Worm (Caenorhabditis elegans): Measurements from ENCODE around the gene M03E7.2.

DNA sequence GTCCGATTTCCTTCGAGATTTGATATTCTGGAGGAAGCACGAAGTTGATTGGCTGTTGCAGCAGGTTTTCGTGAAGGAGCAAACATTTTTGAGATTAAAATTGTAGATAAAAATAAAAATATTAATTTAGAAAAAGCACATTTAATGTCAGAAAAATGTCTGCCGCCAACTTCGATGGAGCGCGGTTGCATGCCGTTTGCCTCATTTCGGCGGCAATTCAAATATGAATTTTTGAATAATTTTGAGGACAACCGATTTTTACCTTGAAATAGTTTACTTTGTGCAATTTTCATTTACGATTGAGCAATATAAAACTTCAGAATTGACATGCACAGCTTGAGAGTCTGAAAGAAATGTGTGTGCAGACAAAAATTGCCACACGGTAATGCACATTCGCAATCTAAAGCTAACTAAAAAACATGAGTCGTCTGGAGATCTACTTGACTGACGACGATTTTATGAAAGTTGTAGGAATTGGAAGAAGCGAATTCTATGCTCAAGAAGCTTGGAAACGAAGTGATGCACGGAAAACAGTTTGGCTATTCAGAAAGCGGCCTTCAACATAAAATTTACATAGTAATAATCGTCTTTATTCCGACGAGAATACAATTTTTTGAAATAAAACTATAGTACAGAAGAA lies 20.9 kb upstream of the M03E7.2 start, which contains the start of gene zhit-1:
- TF ChIP-seq him-1 (tag; optimal IDR thresholded peaks at IDR 0.05): no peak
- no peak for TF ChIP-seq dao-5 (tag; optimal IDR thresholded peaks at IDR 0.05)
- TF ChIP-seq W03F9.2 (tag; optimal IDR thresholded peaks at IDR 0.05): peak; percentile 1
